Worm (Caenorhabditis elegans): Measurements from ENCODE around the gene xpo-1.

ce11 chrV:7857931-7858330, 53.1 kb downstream of the xpo-1 start, which contains the start of gene C37C3.1:
- TF ChIP-seq nhr-237 (tag; optimal IDR thresholded peaks at IDR 0.05) (no peak), nhr-12 (tag; optimal IDR thresholded peaks at IDR 0.05) (no peak), unc-62 (GFP tag; optimal IDR thresholded peaks at IDR 0.05) (no peak), pha-4 (tag; optimal IDR thresholded peaks at IDR 0.05) (no peak), zip-8 (tag; optimal IDR thresholded peaks at IDR 0.05) (no peak)
